Worm (Caenorhabditis elegans) whole organism, L1 larva: ENCODE measurements around the gene ddn-1.

Experiments used
- elt-3 ChIP-seq, 6 experiments: fragments of 150-350 bp in 1 of 6; sonication (generic microtip); optimal IDR thresholded peaks; 2 replicates each; lab custom pipeline; 2017 to 2018; ENCODE audit warnings: missing biosample characterization in 6 of 6, missing genetic modification characterization in 6 of 6, inconsistent platforms in 1 of 6
- nhr-11 ChIP-seq: fragments of 150-350 bp; optimal IDR thresholded peaks from 2 replicates; lab custom pipeline; 2014; ENCODE audit warnings: missing biosample characterization, missing genetic modification characterization
- nhr-19 ChIP-seq: fragments of 200-800 bp; sonication (Bioruptor generic); conservative IDR thresholded peaks from 2 replicates; pipeline ENCODE4 v1.3.6; 2022; ENCODE audit warnings: missing genetic modification characterization, missing compliant biosample characterization
- nhr-77 ChIP-seq: fragments of 150-350 bp; optimal IDR thresholded peaks from 2 replicates; lab custom pipeline; 2014; ENCODE audit warnings: missing biosample characterization, missing genetic modification characterization
- rnt-1 ChIP-seq: sonication (generic microtip); optimal IDR thresholded peaks from 2 replicates; lab custom pipeline; 2016; ENCODE audit warnings: mild to moderate bottlenecking, missing genetic modification characterization, moderate library complexity, missing compliant biosample characterization

- TF ChIP-seq nhr-11 (no peak), nhr-19 (GFP tag; lab: Robert Waterston, UW) (no peak), nhr-77 (tag; lab: Kevin White, UChicago) (no peak), elt-3 (tag; optimal IDR thresholded peaks at IDR 0.05; lab: Kevin White, UChicago) (no peak), rnt-1 (tag; lab: Kevin White, UChicago) (no peak)
These were observed 6.9 kb downstream of the ddn-1 start, which contains the start of gene B0507.5 for ce11 chrV:8753395-8753794.
